Worm (Caenorhabditis elegans): ENCODE results near the gene pfd-2.

DNA sequence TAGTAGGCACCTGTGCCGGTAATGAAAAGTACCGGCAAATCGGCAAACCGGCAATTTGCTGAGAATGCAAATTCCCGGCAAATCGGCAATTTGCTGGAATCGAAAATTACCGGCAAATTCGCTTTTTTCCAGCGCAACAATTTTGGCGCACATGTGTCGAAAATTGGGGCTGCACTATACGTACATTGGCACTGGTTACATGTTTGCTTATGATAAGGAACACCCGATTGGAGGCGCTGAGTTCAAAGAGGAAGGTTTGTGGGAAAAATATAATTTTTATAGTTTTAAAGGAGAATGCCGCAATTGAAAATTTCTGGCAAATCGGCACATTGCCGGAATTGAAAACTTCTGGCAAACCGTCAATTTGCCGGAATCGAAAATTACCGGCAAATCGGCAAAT lies 29.3 kb upstream of the pfd-2 start:
- TF ChIP-seq T07F8.4 (tag; optimal IDR thresholded peaks at IDR 0.05) (no peak), mel-28 (tag; optimal IDR thresholded peaks at IDR 0.05; ENCODE audit: borderline replicate concordance) (no peak), unc-62 (GFP tag; optimal IDR thresholded peaks at IDR 0.05) (no peak), K11D2.4 (GFP tag; IDR thresholded peaks at IDR 0.05) (no peak), efl-1 (GFP tag; optimal IDR thresholded peaks at IDR 0.05) (no peak), snpc-4 (GFP tag; optimal IDR thresholded peaks at IDR 0.05) (no peak), snpc-4 (tag; optimal IDR thresholded peaks at IDR 0.05) (no peak), hlh-26 (GFP tag; conservative IDR thresholded peaks at IDR 0.05) (no peak), snpc-1.3 (tag; optimal IDR thresholded peaks at IDR 0.05; ENCODE audit: insufficient read depth) (no peak), tbx-9 (tag; optimal IDR thresholded peaks at IDR 0.05; ENCODE audit: borderline replicate concordance) (no peak)
